Worm (Caenorhabditis elegans): ENCODE data around the gene got-1.2.

Gene got-1.2

DNA sequence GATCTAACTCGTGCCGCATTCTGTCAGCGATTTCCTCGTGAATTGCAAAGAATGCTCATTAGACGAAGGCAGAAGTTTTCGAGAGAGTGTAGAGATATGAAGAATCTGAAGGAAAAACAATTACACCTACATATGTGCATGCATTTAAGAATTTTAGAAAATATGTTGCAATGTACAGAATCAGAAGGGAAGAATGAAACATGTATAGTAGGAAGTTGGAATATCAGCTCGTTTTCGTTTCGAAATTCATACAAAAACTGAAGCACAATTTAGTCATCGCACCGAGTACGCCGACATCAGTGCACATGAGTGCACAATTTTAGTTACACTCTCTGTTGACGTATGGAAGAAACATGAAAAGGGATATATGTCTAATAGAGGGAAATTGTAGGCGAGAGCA is 38.5 kb downstream of the got-1.2 start, which contains the start of gene C10E2.5:
TSS of gene C10E2.5 (minus strand) at position 101 of the 400 bp plus-strand sequence.
- TF ChIP-seq nhr-71 (tag; optimal IDR thresholded peaks at IDR 0.05): no peak
- TF ChIP-seq unc-30 (tag; optimal IDR thresholded peaks at IDR 0.05): no peak
- no peak for TF ChIP-seq ama-1 (optimal IDR thresholded peaks at IDR 0.05)
- no peak for TF ChIP-seq ces-1 (GFP tag; optimal IDR thresholded peaks at IDR 0.05)

DNA sequence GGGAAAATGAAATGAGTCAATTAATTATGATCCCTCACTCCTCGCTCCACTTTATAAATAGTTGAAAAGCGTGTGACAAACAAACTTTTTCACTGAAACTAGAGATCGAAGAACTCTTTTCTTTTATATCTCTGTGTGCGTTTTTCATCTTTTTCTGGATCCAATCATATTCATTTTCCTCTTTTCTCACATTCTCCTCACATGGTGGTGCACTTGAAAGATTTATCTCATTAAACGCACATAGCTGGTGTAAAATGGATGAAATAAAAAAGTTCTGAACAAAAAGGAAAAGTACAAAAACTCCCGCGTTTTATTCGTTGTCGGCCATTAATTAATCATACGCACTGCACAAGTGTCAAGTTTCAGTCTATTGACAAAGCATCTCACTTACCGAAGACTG is 40.7 kb downstream of the got-1.2 start:
- TF ChIP-seq ama-1 (optimal IDR thresholded peaks at IDR 0.05) (no peak), unc-86 (tag; optimal IDR thresholded peaks at IDR 0.05) (peak; percentile 9), lsy-2 (tag; optimal IDR thresholded peaks at IDR 0.05) (no peak)

DNA sequence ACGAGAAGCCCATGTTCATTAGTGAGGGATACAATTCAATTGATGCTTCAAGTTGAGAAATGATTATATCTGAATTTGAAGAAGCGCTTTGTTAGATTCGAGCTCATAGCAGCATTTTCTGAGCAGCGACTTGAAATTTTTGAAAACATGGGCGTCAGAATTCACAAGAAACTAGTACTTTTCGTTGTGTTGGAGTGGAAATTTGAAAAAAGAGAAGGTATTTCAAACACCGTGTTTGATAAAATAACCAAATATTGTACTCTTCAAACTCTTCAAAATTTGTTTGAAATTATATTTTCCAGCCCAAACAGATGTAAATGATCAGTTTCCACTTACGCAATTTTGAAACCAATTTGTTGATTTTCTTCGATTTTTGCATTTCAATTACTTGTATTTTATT is 48.0 kb downstream of the got-1.2 start, which contains the start of gene C10E2.2:
TSS of gene C10E2.2 (plus strand) at position 301 of the 400 bp plus-strand sequence.
- TF ChIP-seq unc-130 (tag; optimal IDR thresholded peaks at IDR 0.05): no peak
- TF ChIP-seq dpl-1 (GFP tag; optimal IDR thresholded peaks at IDR 0.05): no peak
- no peak for TF ChIP-seq nhr-85 (tag)
- TF ChIP-seq aly-2 (tag; optimal IDR thresholded peaks at IDR 0.05): no peak
- no peak for TF ChIP-seq fkh-8 (tag; optimal IDR thresholded peaks at IDR 0.05)
- no peak for TF ChIP-seq snu-23 (GFP tag; optimal IDR thresholded peaks at IDR 0.05)
- TF ChIP-seq elt-3 (tag; optimal IDR thresholded peaks at IDR 0.05): no peak
- TF ChIP-seq nhr-90 (tag; optimal IDR thresholded peaks at IDR 0.05; ENCODE audit: poor library complexity): no peak
- TF ChIP-seq isw-1 (GFP tag; IDR thresholded peaks at IDR 0.05): no peak

Measured in whole organism, L1 larva.